Worm (Caenorhabditis elegans): ENCODE results near the gene fbxa-77.

The fbxa-77 gene

DNA sequence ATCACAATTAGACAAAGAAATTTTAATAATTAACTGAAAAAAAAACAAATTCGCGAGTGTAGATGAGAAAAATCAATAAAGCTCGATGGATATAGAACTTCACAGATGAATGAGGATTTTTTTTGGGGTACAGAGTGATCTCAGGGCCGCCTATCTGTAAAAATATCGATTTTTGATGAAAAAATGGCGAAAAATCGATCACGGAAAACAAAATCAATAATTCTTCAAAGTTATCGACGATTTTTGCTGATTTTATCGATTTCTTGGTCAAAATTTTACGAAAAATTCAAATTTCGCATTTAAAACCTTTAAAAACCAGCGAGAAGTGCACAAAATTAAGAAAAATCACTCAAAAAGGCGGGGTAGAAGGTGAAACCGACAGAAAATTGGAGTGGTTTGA is 33.2 kb upstream of the fbxa-77 start:
- TF ChIP-seq R02D3.7 (tag; optimal IDR thresholded peaks at IDR 0.05) (no peak), ceh-28 (tag; optimal IDR thresholded peaks at IDR 0.05) (peak; percentile 63), ceh-16 (tag; optimal IDR thresholded peaks at IDR 0.05) (no peak), pqm-1 (tag; optimal IDR thresholded peaks at IDR 0.05) (no peak), nhr-23 (tag; optimal IDR thresholded peaks at IDR 0.05) (no peak)

DNA sequence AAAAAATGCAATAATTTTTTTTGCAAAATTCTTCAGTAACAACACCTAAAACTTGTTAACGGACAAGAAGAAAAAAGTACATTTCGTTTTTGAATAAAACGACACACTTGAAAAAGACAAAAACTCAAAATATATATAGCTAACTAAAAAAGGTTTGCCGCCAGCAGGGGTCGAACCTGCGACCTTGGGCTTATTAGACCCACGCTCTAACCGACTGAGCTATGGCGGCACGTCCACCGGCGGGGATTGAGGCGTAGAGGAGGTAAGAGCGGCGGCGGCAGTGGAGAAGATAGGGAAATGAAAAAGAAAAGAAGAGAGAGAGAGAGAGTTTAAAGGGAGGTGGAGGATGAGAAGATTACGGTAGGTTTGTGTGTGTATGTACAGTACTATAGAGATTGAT is 31.1 kb upstream of the fbxa-77 start:
- TF ChIP-seq ZK546.5 (tag; optimal IDR thresholded peaks at IDR 0.05) (no peak), unc-39 (tag; optimal IDR thresholded peaks at IDR 0.05) (no peak), nhr-11 (tag; optimal IDR thresholded peaks at IDR 0.05) (no peak), nhr-12 (tag; optimal IDR thresholded peaks at IDR 0.05) (no peak), snpc-4 (tag; optimal IDR thresholded peaks at IDR 0.05) (no peak), hmg-11 (tag; optimal IDR thresholded peaks at IDR 0.05) (no peak), pha-4 (tag; optimal IDR thresholded peaks at IDR 0.05) (peak; percentile 4), lin-15B (tag; optimal IDR thresholded peaks at IDR 0.05) (peak; percentile 11), lin-39 (tag; optimal IDR thresholded peaks at IDR 0.05) (no peak), ztf-4 (tag; optimal IDR thresholded peaks at IDR 0.05) (no peak), lsy-12 (tag; optimal IDR thresholded peaks at IDR 0.05) (no peak), unc-62 (GFP tag; optimal IDR thresholded peaks at IDR 0.05) (no peak), nfya-1 (tag; optimal IDR thresholded peaks at IDR 0.05; ENCODE audit: insufficient read depth) (peak; percentile 27), nhr-67 (tag; optimal IDR thresholded peaks at IDR 0.05) (no peak), elt-2 (tag; optimal IDR thresholded peaks at IDR 0.05) (peak; percentile 13), ama-1 (optimal IDR thresholded peaks at IDR 0.05) (no peak), mdl-1 (tag; optimal IDR thresholded peaks at IDR 0.05) (no peak), fos-1 (tag; optimal IDR thresholded peaks at IDR 0.05) (no peak), ceh-9 (tag; optimal IDR thresholded peaks at IDR 0.05) (no peak), skn-1 (tag; optimal IDR thresholded peaks at IDR 0.05) (no peak), nhr-43 (tag; optimal IDR thresholded peaks at IDR 0.05; ENCODE audit: poor library complexity, severe bottlenecking) (no peak), nhr-76 (tag; optimal IDR thresholded peaks at IDR 0.05) (no peak), elt-1 (tag; optimal IDR thresholded peaks at IDR 0.05) (no peak), fkh-10 (GFP tag; optimal IDR thresholded peaks at IDR 0.05) (no peak), mml-1 (tag; optimal IDR thresholded peaks at IDR 0.05) (no peak), sea-2 (GFP tag; optimal IDR thresholded peaks at IDR 0.05) (no peak), R02D3.7 (tag; optimal IDR thresholded peaks at IDR 0.05) (no peak)

DNA sequence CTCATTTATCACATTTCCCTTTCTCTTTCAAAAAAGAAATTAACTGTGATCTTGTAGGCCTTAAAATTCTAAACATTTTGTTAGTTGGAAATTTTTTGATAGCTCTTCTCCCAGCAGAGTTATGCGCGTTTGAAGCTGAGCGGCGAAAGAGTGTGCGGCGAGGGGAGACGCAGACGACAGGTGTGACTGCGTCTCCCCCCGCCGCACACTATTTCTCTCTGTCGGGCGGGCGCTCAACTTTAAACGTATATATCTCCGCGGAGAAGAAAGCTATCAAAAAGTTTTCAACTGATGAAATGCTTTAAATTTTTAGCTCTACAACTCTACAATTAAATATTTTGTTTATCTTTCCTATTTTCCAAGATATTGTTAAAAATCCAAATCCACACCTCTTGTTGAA is 30.3 kb upstream of the fbxa-77 start:
- no peak for TF ChIP-seq nhr-12 (tag; optimal IDR thresholded peaks at IDR 0.05)
- no peak for TF ChIP-seq ceh-9 (tag; optimal IDR thresholded peaks at IDR 0.05)
- no peak for TF ChIP-seq lsy-12 (tag; optimal IDR thresholded peaks at IDR 0.05)
- no peak for TF ChIP-seq egl-27 (tag; optimal IDR thresholded peaks at IDR 0.05)
- TF ChIP-seq eor-1 (tag; optimal IDR thresholded peaks at IDR 0.05) = no peak
- no peak for TF ChIP-seq snpc-4 (tag; optimal IDR thresholded peaks at IDR 0.05)
- no peak for TF ChIP-seq elt-1 (tag; optimal IDR thresholded peaks at IDR 0.05)
- no peak for TF ChIP-seq ceh-82 (tag; optimal IDR thresholded peaks at IDR 0.05)
- TF ChIP-seq nhr-23 (tag; optimal IDR thresholded peaks at IDR 0.05) = no peak
- TF ChIP-seq tbx-2 (tag; optimal IDR thresholded peaks at IDR 0.05) = no peak
- no peak for TF ChIP-seq nhr-11 (tag; optimal IDR thresholded peaks at IDR 0.05)
- TF ChIP-seq sea-2 (GFP tag; optimal IDR thresholded peaks at IDR 0.05) = no peak
- no peak for TF ChIP-seq egl-5 (tag; optimal IDR thresholded peaks at IDR 0.05)
- no peak for TF ChIP-seq pqm-1 (tag; optimal IDR thresholded peaks at IDR 0.05)
- TF ChIP-seq nhr-77 (tag; optimal IDR thresholded peaks at IDR 0.05) = no peak
- no peak for TF ChIP-seq nhr-28 (tag; optimal IDR thresholded peaks at IDR 0.05)

DNA sequence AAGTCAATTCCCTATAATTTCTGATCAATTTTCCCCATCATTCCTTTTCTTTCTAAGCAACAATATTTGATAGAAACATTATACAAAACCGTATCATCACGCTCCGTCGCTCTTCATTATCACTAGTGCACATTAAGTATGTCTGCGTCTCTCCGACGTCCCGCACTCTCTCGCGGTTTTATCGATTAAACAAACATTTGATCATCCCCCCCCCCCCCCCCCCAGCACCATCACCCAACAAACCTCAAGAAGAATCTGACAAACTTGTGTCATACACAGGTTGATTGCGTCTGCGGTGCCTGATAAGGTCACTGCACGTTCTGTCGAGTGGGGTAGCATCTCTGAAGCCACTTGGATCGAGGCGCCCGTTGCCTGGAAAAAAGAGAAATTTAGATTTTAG is 29.3 kb upstream of the fbxa-77 start:
- TF ChIP-seq R02D3.7 (tag; optimal IDR thresholded peaks at IDR 0.05) (no peak), unc-62 (GFP tag; optimal IDR thresholded peaks at IDR 0.05) (no peak), unc-39 (tag; optimal IDR thresholded peaks at IDR 0.05) (no peak), snpc-4 (tag; optimal IDR thresholded peaks at IDR 0.05) (no peak), egl-27 (tag; optimal IDR thresholded peaks at IDR 0.05) (no peak), fkh-2 (tag; optimal IDR thresholded peaks at IDR 0.05) (no peak), daf-12 (tag; optimal IDR thresholded peaks at IDR 0.05) (no peak), sea-2 (GFP tag; optimal IDR thresholded peaks at IDR 0.05) (no peak), elt-2 (tag; optimal IDR thresholded peaks at IDR 0.05) (peak; percentile 85), zag-1 (tag; optimal IDR thresholded peaks at IDR 0.05) (no peak), pqm-1 (tag; optimal IDR thresholded peaks at IDR 0.05) (peak; percentile 31), lin-15B (tag; optimal IDR thresholded peaks at IDR 0.05) (no peak), pha-4 (tag; optimal IDR thresholded peaks at IDR 0.05) (peak; percentile 44), ceh-28 (tag; optimal IDR thresholded peaks at IDR 0.05) (no peak)

All from whole organism, L3 larva.